Fruit fly (Drosophila melanogaster): ENCODE measurements around the gene Eip74EF.
A peak's percentile ranks its signal among the peaks of the same experiment; 100 is the strongest.

Eip74EF gene

dm6 chr3L:17573823-17574222 lies 45.3 kb downstream of the Eip74EF start (continued):
- TF ChIP-seq CG4820 (GFP tag; optimal IDR thresholded peaks at IDR 0.05) (no peak), CG10267 (tag; optimal IDR thresholded peaks at IDR 0.05) (no peak), CG13894 (tag; optimal IDR thresholded peaks at IDR 0.05) (no peak), sisA (GFP tag; IDR thresholded peaks at IDR 0.05) (no peak), CG12155 (GFP tag; optimal IDR thresholded peaks at IDR 0.05) (peak; percentile 48), Hr78 (GFP tag; optimal IDR thresholded peaks at IDR 0.05) (peak in 1 of 2 experiments; percentile 6), CG11085 (GFP tag; IDR thresholded peaks at IDR 0.05) (no peak), Usf (GFP tag; optimal IDR thresholded peaks at IDR 0.05) (no peak), CG17612 (GFP tag; IDR thresholded peaks at IDR 0.05) (no peak), kni (GFP tag; optimal IDR thresholded peaks at IDR 0.05) (peak; percentile 34), pfk (GFP tag; optimal IDR thresholded peaks at IDR 0.05) (no peak), HmgD (GFP tag; optimal IDR thresholded peaks at IDR 0.05) (no peak), vvl (GFP tag; IDR thresholded peaks at IDR 0.05) (peak; percentile 19; the same call in 1 of the 2 replicates), rib (GFP tag; IDR thresholded peaks at IDR 0.05) (0 out of 2 replicates have a peak, but pooled peaks have one; percentile 36), Oli (tag; optimal IDR thresholded peaks at IDR 0.05) (no peak), CG14050 (GFP tag; IDR thresholded peaks at IDR 0.05) (no peak), Side (GFP tag; optimal IDR thresholded peaks at IDR 0.05) (no peak), crol (GFP tag; IDR thresholded peaks at IDR 0.05) (peak; percentile 52; the same call in 1 of the 2 replicates), ftz-f1 (GFP tag; optimal IDR thresholded peaks at IDR 0.05) (peak; percentile 9), CG6654 (GFP tag; optimal IDR thresholded peaks at IDR 0.05) (peak; percentile 93), chinmo (GFP tag; IDR thresholded peaks at IDR 0.05; ENCODE audit: partially characterized antibody) (peak; percentile 97; the same call in 3 of the 4 replicates), Blimp-1 (GFP tag; optimal IDR thresholded peaks at IDR 0.05) (peak; percentile 52), Six4 (GFP tag; optimal IDR thresholded peaks at IDR 0.05) (no peak), CG12659 (GFP tag; optimal IDR thresholded peaks at IDR 0.05) (no peak), sug (tag; optimal IDR thresholded peaks at IDR 0.05) (peak; percentile 45), hbn (GFP tag; IDR thresholded peaks at IDR 0.05; ENCODE audit: partially characterized antibody) (no peak), Nf-YA (GFP tag; IDR thresholded peaks at IDR 0.05) (no peak), yki (optimal IDR thresholded peaks at IDR 0.05) (peak; percentile 17), Kr (GFP tag; optimal IDR thresholded peaks at IDR 0.05) (no peak), CG1832 (GFP tag; optimal IDR thresholded peaks at IDR 0.05) (no peak), CG12391 (tag; optimal IDR thresholded peaks at IDR 0.05) (no peak), CG4730 (GFP tag; IDR thresholded peaks at IDR 0.05) (no peak), Bgb (GFP tag; IDR thresholded peaks at IDR 0.05; ENCODE audit: partially characterized antibody) (0 out of 2 replicates have a peak, but pooled peaks have one; percentile 11), ato (GFP tag; IDR thresholded peaks at IDR 0.05; ENCODE audit: partially characterized antibody) (no peak), Dek (tag; optimal IDR thresholded peaks at IDR 0.05) (no peak), Deaf1 (tag; optimal IDR thresholded peaks at IDR 0.05) (peak; percentile 39), CG43689 (GFP tag; IDR thresholded peaks at IDR 0.05) (no peak), disco-r (GFP tag; optimal IDR thresholded peaks at IDR 0.05) (no peak), nom (GFP tag; optimal IDR thresholded peaks at IDR 0.05) (no peak), CG10565 (GFP tag; optimal IDR thresholded peaks at IDR 0.05) (no peak), jigr1 (GFP tag; IDR thresholded peaks at IDR 0.05) (no peak), zen2 (GFP tag; IDR thresholded peaks at IDR 0.05; ENCODE audit: partially characterized antibody) (peak; percentile 45; the same call in 2 of the 3 replicates), nau (GFP tag; optimal IDR thresholded peaks at IDR 0.05) (no peak), CG12299 (tag; optimal IDR thresholded peaks at IDR 0.05) (no peak), chn (GFP tag; optimal IDR thresholded peaks at IDR 0.05) (no peak), TFAM (GFP tag; optimal IDR thresholded peaks at IDR 0.05) (no peak), unpg (GFP tag; optimal IDR thresholded peaks at IDR 0.05) (no peak), usp (GFP tag; optimal IDR thresholded peaks at IDR 0.05) (no peak), HLH54F (GFP tag; optimal IDR thresholded peaks at IDR 0.05) (no peak), insv (GFP tag; optimal IDR thresholded peaks at IDR 0.05) (no peak), ttk (GFP tag; IDR thresholded peaks at IDR 0.05) (no peak)
